Worm (Caenorhabditis elegans) whole organism, L3 larva: ENCODE measurements around the gene cpg-7.

ENCODE experiments used
- R02D3.7 ChIP-seq: fragments of 150-350 bp; optimal IDR thresholded peaks from 2 replicates; lab custom pipeline; 2014; ENCODE audit warnings: missing biosample characterization, missing genetic modification characterization
- aly-2 ChIP-seq: fragments of 150-350 bp; optimal IDR thresholded peaks from 2 replicates; lab custom pipeline; 2014; ENCODE audit warnings: missing biosample characterization, missing genetic modification characterization
- ama-1 ChIP-seq: fragments of 150-350 bp; optimal IDR thresholded peaks from 2 replicates; lab custom pipeline; 2018
- ceh-16 ChIP-seq: sonication (generic microtip); optimal IDR thresholded peaks from 2 replicates; lab custom pipeline; 2017; ENCODE audit warnings: missing biosample characterization, missing genetic modification characterization
- ceh-28 ChIP-seq: fragments of 150-350 bp; optimal IDR thresholded peaks from 2 replicates; lab custom pipeline; 2014; ENCODE audit warnings: missing biosample characterization, missing genetic modification reagents, missing genetic modification characterization
- ceh-82 ChIP-seq: fragments of 150-350 bp; optimal IDR thresholded peaks from 2 replicates; lab custom pipeline; 2014; ENCODE audit warnings: missing biosample characterization, missing genetic modification characterization
- ceh-9 ChIP-seq: sonication (generic microtip); optimal IDR thresholded peaks from 2 replicates; lab custom pipeline; 2018; ENCODE audit warnings: missing biosample characterization, missing genetic modification characterization
- daf-12 ChIP-seq: fragments of 150-350 bp; optimal IDR thresholded peaks from 2 replicates; lab custom pipeline; 2014; ENCODE audit warnings: missing biosample characterization, missing genetic modification reagents, missing genetic modification characterization
- egl-27 ChIP-seq: sonication (generic microtip); optimal IDR thresholded peaks from 4 replicates; lab custom pipeline; 2017; ENCODE audit warnings: missing biosample characterization, missing genetic modification reagents, missing genetic modification characterization
- egl-5 ChIP-seq: fragments of 150-350 bp; optimal IDR thresholded peaks from 2 replicates; lab custom pipeline; 2017; ENCODE audit warnings: missing biosample characterization, missing genetic modification reagents, missing genetic modification characterization, inconsistent platforms
- elt-1 ChIP-seq: fragments of 150-350 bp; optimal IDR thresholded peaks from 2 replicates; lab custom pipeline; 2014; ENCODE audit warnings: missing biosample characterization, missing genetic modification characterization
- elt-2 ChIP-seq: sonication (generic microtip); optimal IDR thresholded peaks from 2 replicates; lab custom pipeline; 2016; ENCODE audit warnings: missing genetic modification reagents, mild to moderate bottlenecking, missing genetic modification characterization, missing compliant biosample characterization
- elt-3 ChIP-seq, 3 experiments: fragments of 150-350 bp in 1 of 3; sonication (generic microtip) in 2 of 3; optimal IDR thresholded peaks; 2 replicates in 2 of 3; 4 replicates in 1 of 3; lab custom pipeline; 2014 to 2017; ENCODE audit warnings: missing biosample characterization in 3 of 3, missing genetic modification characterization in 3 of 3
- eor-1 ChIP-seq, 2 experiments: fragments of 150-350 bp; optimal IDR thresholded peaks; 2 replicates each; lab custom pipeline; 2014 to 2018; ENCODE audit warnings: missing biosample characterization in 2 of 2, missing genetic modification characterization in 2 of 2
- fkh-10 ChIP-seq: sonication (generic microtip); optimal IDR thresholded peaks from 2 replicates; lab custom pipeline; 2017; ENCODE audit warnings: missing biosample characterization, missing genetic modification reagents, missing genetic modification characterization
- fkh-2 ChIP-seq: fragments of 150-350 bp; optimal IDR thresholded peaks from 2 replicates; lab custom pipeline; 2014; ENCODE audit warnings: missing biosample characterization, missing genetic modification reagents, missing genetic modification characterization
- fos-1 ChIP-seq: fragments of 150-350 bp; optimal IDR thresholded peaks from 2 replicates; lab custom pipeline; 2014; ENCODE audit warnings: missing biosample characterization, missing genetic modification characterization
- hmg-11 ChIP-seq: sonication (generic microtip); optimal IDR thresholded peaks from 2 replicates; lab custom pipeline; 2016; ENCODE audit warnings: missing genetic modification characterization, missing compliant biosample characterization
- jun-1 ChIP-seq: fragments of 150-350 bp; optimal IDR thresholded peaks from 2 replicates; lab custom pipeline; 2014; ENCODE audit warnings: missing biosample characterization, missing genetic modification reagents, missing genetic modification characterization
- lin-15B ChIP-seq: fragments of 150-350 bp; optimal IDR thresholded peaks from 2 replicates; lab custom pipeline; 2014; ENCODE audit warnings: missing biosample characterization, missing genetic modification characterization
- lin-39 ChIP-seq: fragments of 150-350 bp; optimal IDR thresholded peaks from 2 replicates; lab custom pipeline; 2018; ENCODE audit warnings: missing biosample characterization, missing genetic modification reagents, missing genetic modification characterization
- lsy-12 ChIP-seq: sonication (generic microtip); optimal IDR thresholded peaks from 2 replicates; lab custom pipeline; 2016; ENCODE audit warnings: mild to moderate bottlenecking, missing genetic modification characterization, missing compliant biosample characterization
- mdl-1 ChIP-seq: fragments of 150-350 bp; optimal IDR thresholded peaks from 2 replicates; lab custom pipeline; 2014; ENCODE audit warnings: missing biosample characterization, missing genetic modification characterization
- mml-1 ChIP-seq: fragments of 150-350 bp; sonication (generic microtip); optimal IDR thresholded peaks from 3 replicates; lab custom pipeline; 2014; ENCODE audit warnings: missing biosample characterization, missing genetic modification characterization
- nfya-1 ChIP-seq: sonication (generic microtip); optimal IDR thresholded peaks from 2 replicates; lab custom pipeline; 2017; ENCODE audit warnings: missing genetic modification characterization, mild to moderate bottlenecking, missing compliant biosample characterization, antibody characterized with exemption, moderate library complexity; ENCODE audit not compliant: insufficient read depth
- nhr-11 ChIP-seq: fragments of 150-350 bp; optimal IDR thresholded peaks from 2 replicates; lab custom pipeline; 2014; ENCODE audit warnings: missing biosample characterization, missing genetic modification characterization
- nhr-12 ChIP-seq: fragments of 150-350 bp; optimal IDR thresholded peaks from 2 replicates; lab custom pipeline; 2014; ENCODE audit warnings: missing biosample characterization, missing genetic modification characterization
- nhr-23 ChIP-seq: fragments of 150-350 bp; optimal IDR thresholded peaks from 2 replicates; lab custom pipeline; 2014; ENCODE audit warnings: missing biosample characterization, missing genetic modification reagents, missing genetic modification characterization
- nhr-237 ChIP-seq: fragments of 150-350 bp; optimal IDR thresholded peaks from 2 replicates; lab custom pipeline; 2014; ENCODE audit warnings: missing biosample characterization, missing genetic modification characterization
- nhr-25 ChIP-seq: sonication (generic microtip); optimal IDR thresholded peaks from 2 replicates; lab custom pipeline; 2017; ENCODE audit warnings: missing biosample characterization, missing genetic modification characterization
- nhr-28 ChIP-seq: fragments of 150-350 bp; optimal IDR thresholded peaks from 2 replicates; lab custom pipeline; 2014; ENCODE audit warnings: missing biosample characterization, missing genetic modification characterization
- nhr-43 ChIP-seq: sonication (generic microtip); optimal IDR thresholded peaks from 2 replicates; lab custom pipeline; 2016; ENCODE audit warnings: mild to moderate bottlenecking, missing genetic modification characterization, missing compliant biosample characterization; ENCODE audit not compliant: poor library complexity, severe bottlenecking
- nhr-67 ChIP-seq: fragments of 150-350 bp; optimal IDR thresholded peaks from 2 replicates; lab custom pipeline; 2014; ENCODE audit warnings: missing biosample characterization, missing genetic modification characterization
- nhr-76 ChIP-seq: fragments of 150-350 bp; sonication (generic microtip); optimal IDR thresholded peaks from 5 replicates; lab custom pipeline; 2014; ENCODE audit warnings: missing biosample characterization, missing genetic modification characterization
- nhr-77 ChIP-seq: fragments of 150-350 bp; optimal IDR thresholded peaks from 2 replicates; lab custom pipeline; 2014; ENCODE audit warnings: missing biosample characterization, missing genetic modification characterization
- pha-4 ChIP-seq: fragments of 150-350 bp; optimal IDR thresholded peaks from 2 replicates; lab custom pipeline; 2014; ENCODE audit warnings: missing biosample characterization, missing genetic modification reagents, missing genetic modification characterization
- pqm-1 ChIP-seq: fragments of 150-350 bp; optimal IDR thresholded peaks from 2 replicates; lab custom pipeline; 2017; ENCODE audit warnings: missing biosample characterization, missing genetic modification characterization, inconsistent platforms
- sea-2 ChIP-seq: fragments of 150-350 bp; sonication (generic microtip); optimal IDR thresholded peaks from 4 replicates; lab custom pipeline; 2014; ENCODE audit warnings: missing biosample characterization, missing genetic modification reagents, missing genetic modification characterization
- skn-1 ChIP-seq: fragments of 150-350 bp; optimal IDR thresholded peaks from 2 replicates; lab custom pipeline; 2014; ENCODE audit warnings: missing biosample characterization, missing genetic modification characterization
- snpc-4 ChIP-seq: fragments of 150-350 bp; optimal IDR thresholded peaks from 2 replicates; lab custom pipeline; 2014; ENCODE audit warnings: missing biosample characterization, missing genetic modification characterization
- tbx-2 ChIP-seq: sonication (generic microtip); optimal IDR thresholded peaks from 2 replicates; lab custom pipeline; 2016; ENCODE audit warnings: mild to moderate bottlenecking, missing genetic modification characterization, missing compliant biosample characterization
- unc-39 ChIP-seq: sonication (generic microtip); optimal IDR thresholded peaks from 4 replicates; lab custom pipeline; 2017; ENCODE audit warnings: missing biosample characterization, missing genetic modification characterization
- unc-62 ChIP-seq: fragments of 150-350 bp; sonication (generic microtip); optimal IDR thresholded peaks from 4 replicates; lab custom pipeline; 2014; ENCODE audit warnings: missing biosample characterization, missing genetic modification reagents, missing genetic modification characterization
- zag-1 ChIP-seq: fragments of 150-350 bp; optimal IDR thresholded peaks from 2 replicates; lab custom pipeline; 2014; ENCODE audit warnings: missing biosample characterization, missing genetic modification characterization
- ztf-11 ChIP-seq: fragments of 150-350 bp; optimal IDR thresholded peaks from 2 replicates; lab custom pipeline; 2014; ENCODE audit warnings: missing biosample characterization, missing genetic modification characterization
- ztf-4 ChIP-seq: fragments of 150-350 bp; optimal IDR thresholded peaks from 2 replicates; lab custom pipeline; 2014; ENCODE audit warnings: missing biosample characterization, missing genetic modification characterization

cpg-7 gene

DNA sequence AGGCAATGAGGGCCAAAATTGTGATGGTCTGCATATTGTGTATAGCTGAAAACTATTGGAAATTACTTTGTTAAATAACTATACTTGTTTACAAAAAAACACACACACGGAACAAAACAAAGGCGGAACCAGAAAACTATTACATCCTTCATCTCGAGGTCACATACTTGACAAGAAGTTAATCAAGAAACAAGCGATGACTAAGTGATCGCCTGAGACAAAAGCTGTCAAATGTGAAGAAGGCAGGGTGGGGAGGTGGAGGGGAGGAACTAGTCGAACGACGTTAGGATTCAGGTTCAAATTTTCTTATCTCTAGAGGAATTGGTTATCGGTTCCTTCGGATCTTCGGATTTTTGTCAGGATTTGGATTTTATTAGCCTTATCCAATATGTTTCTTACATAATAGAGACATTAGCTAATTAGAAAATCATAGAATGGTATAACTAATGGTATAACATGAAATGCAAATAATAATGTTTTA lies at the start of gene cpg-7:
cpg-7 (minus strand) TSS at position 51 of the 481 bp plus-strand sequence.
- TF ChIP-seq nhr-23, result peak; percentile 56
- TF ChIP-seq nhr-25 (tag; lab: Kevin White, UChicago), result peak; percentile 72
- TF ChIP-seq lin-39 (tag; lab: Kevin White, UChicago), result no peak
- peak; percentile 44 for TF ChIP-seq ama-1
- no peak for TF ChIP-seq tbx-2 (tag; lab: Kevin White, UChicago)

DNA sequence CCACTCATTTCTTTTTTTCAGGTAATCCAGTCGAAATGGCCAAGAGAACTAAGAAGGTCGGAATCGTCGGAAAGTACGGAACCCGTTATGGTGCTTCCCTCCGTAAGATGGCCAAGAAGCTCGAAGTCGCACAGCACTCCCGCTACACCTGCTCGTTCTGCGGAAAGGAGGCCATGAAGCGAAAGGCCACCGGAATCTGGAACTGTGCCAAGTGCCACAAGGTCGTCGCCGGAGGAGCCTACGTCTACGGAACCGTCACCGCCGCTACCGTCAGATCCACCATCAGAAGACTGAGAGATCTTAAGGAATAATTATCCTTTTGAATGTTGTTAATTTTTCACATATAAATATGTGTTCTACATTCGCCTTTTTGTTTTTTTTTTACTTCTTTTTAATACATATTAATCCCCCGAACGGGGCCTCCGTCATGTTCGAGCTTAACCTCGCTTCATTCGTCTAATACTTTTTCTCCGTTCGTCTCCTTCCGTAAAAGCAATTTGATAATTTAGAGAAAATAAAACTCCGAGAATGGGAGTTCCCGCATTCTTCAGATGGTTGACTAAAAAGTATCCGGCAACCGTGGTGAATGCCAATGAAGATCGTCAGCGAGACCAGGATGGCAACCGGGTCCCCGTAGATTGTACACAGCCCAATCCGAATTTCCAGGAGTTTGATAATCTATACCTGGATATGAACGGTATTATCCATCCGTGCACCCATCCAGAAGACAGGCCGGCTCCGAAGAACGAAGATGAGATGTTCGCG lies 46.4 kb upstream of the cpg-7 start, which contains the start of the genes rpl-43 and xrn-2:
rpl-43 (plus strand) TSS at position 36 of the 765 bp plus-strand sequence.
xrn-2 (plus strand) TSS at position 510 of the 765 bp plus-strand sequence.
- TF ChIP-seq fkh-2 (tag; lab: Kevin White, UChicago) (no peak), nhr-77 (peak; percentile 11), unc-62 (GFP tag; lab: Kevin White, UChicago) (no peak), nhr-67 (no peak), nhr-43 (tag; lab: Kevin White, UChicago) (peak; percentile 10), egl-5 (no peak), lin-39 (tag; lab: Kevin White, UChicago) (no peak), elt-1 (tag; lab: Kevin White, UChicago) (no peak), unc-39 (tag; lab: Kevin White, UChicago) (no peak)

DNA sequence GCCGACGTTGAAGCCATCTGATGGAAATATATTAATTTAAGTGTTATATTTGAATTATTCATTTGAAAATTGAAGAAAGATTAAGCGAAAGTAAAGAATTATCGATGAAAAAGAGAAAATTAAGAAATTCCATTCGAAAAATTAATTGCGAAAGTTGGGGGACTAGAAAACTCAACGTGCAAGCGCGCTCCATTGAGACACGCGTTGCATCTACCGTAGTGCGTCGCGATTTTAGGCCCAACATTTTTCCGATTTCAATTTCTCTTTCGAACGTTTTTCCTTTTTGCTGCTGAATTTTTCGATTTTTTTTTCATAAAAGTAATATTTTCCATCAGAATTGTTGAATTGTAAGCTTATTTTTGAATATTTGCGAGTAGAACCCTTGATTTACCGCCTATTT lies 45.3 kb upstream of the cpg-7 start, which contains the start of gene Y48B6A.1:
Y48B6A.1 (minus strand) TSS at position 17 of the 400 bp plus-strand sequence.
- TF ChIP-seq nhr-76 (tag; lab: Kevin White, UChicago), result peak; percentile 53
- peak; percentile 82 for TF ChIP-seq pqm-1 (tag; lab: Kevin White, UChicago)
- TF ChIP-seq elt-3 (tag; optimal IDR thresholded peaks at IDR 0.05; lab: Kevin White, UChicago), result peak in 1 of 3 experiments; percentile 85
- no peak for TF ChIP-seq unc-62 (GFP tag; lab: Kevin White, UChicago)
- peak; percentile 96 for TF ChIP-seq nhr-25 (tag; lab: Kevin White, UChicago)
- no peak for TF ChIP-seq fos-1 (tag; lab: Kevin White, UChicago)
- no peak for TF ChIP-seq eor-1 (tag; optimal IDR thresholded peaks at IDR 0.05; lab: Kevin White, UChicago)
- peak; percentile 90 for TF ChIP-seq egl-5
- no peak for TF ChIP-seq ztf-4
- peak; percentile 55 for TF ChIP-seq tbx-2 (tag; lab: Kevin White, UChicago)
- peak; percentile 95 for TF ChIP-seq nhr-23
- peak; percentile 95 for TF ChIP-seq nhr-43 (tag; lab: Kevin White, UChicago)
- TF ChIP-seq lsy-12 (tag; lab: Kevin White, UChicago), result peak; percentile 88
- peak; percentile 98 for TF ChIP-seq nfya-1 (tag; lab: Kevin White, UChicago)
- TF ChIP-seq nhr-67, result no peak
- TF ChIP-seq hmg-11 (tag; lab: Kevin White, UChicago), result peak; percentile 64
- peak; percentile 97 for TF ChIP-seq snpc-4
- TF ChIP-seq fkh-2 (tag; lab: Kevin White, UChicago), result no peak
- TF ChIP-seq ztf-11, result no peak
- TF ChIP-seq mml-1 (tag; lab: Kevin White, UChicago), result no peak
- TF ChIP-seq jun-1, result peak; percentile 76
- TF ChIP-seq ceh-16 (tag; lab: Kevin White, UChicago), result peak; percentile 15
- TF ChIP-seq aly-2, result no peak
- peak; percentile 91 for TF ChIP-seq nhr-77
- TF ChIP-seq ceh-9, result no peak
- no peak for TF ChIP-seq daf-12 (tag; lab: Kevin White, UChicago)
- peak; percentile 35 for TF ChIP-seq elt-1 (tag; lab: Kevin White, UChicago)
- TF ChIP-seq R02D3.7 (tag; lab: Kevin White, UChicago), result peak; percentile 82
- TF ChIP-seq nhr-237, result no peak
- no peak for TF ChIP-seq nhr-28
- peak; percentile 77 for TF ChIP-seq fkh-10 (GFP tag; lab: Kevin White, UChicago)
- peak; percentile 96 for TF ChIP-seq lin-39 (tag; lab: Kevin White, UChicago)
- peak; percentile 50 for TF ChIP-seq ceh-82 (tag; lab: Kevin White, UChicago)
- peak; percentile 84 for TF ChIP-seq nhr-11 (tag; lab: Kevin White, UChicago)
- TF ChIP-seq unc-39 (tag; lab: Kevin White, UChicago), result no peak
- no peak for TF ChIP-seq egl-27 (tag; lab: Kevin White, UChicago)
- TF ChIP-seq ama-1, result peak; percentile 88
- peak; percentile 85 for TF ChIP-seq skn-1
- TF ChIP-seq ceh-28 (tag; lab: Kevin White, UChicago), result peak; percentile 73
- TF ChIP-seq zag-1 (tag; lab: Kevin White, UChicago), result peak; percentile 18
- TF ChIP-seq sea-2 (GFP tag; lab: Kevin White, UChicago), result no peak
- TF ChIP-seq nhr-12, result no peak
- TF ChIP-seq lin-15B, result peak; percentile 99
- peak; percentile 99 for TF ChIP-seq pha-4 (tag; lab: Kevin White, UChicago)
- TF ChIP-seq mdl-1 (tag; lab: Kevin White, UChicago), result peak; percentile 12
- TF ChIP-seq elt-2 (tag; lab: Kevin White, UChicago), result peak; percentile 64
